Worm (Caenorhabditis elegans) whole organism, late embryonic: Measurements from ENCODE around the gene F49C5.12.

ENCODE experiments used
- Y22D7AL.16 ChIP-seq: sonication (generic microtip); optimal IDR thresholded peaks from 2 replicates; lab custom pipeline; 2016; ENCODE audit warnings: missing genetic modification characterization, missing compliant biosample characterization
- ceh-24 ChIP-seq: sonication (generic microtip); optimal IDR thresholded peaks from 2 replicates; lab custom pipeline; 2016; ENCODE audit warnings: mild to moderate bottlenecking, missing genetic modification characterization, missing compliant biosample characterization
- ets-4 ChIP-seq: sonication (generic microtip); optimal IDR thresholded peaks from 2 replicates; lab custom pipeline; 2016; ENCODE audit warnings: missing genetic modification characterization, missing compliant biosample characterization
- unc-86 ChIP-seq: sonication (generic microtip); optimal IDR thresholded peaks from 2 replicates; lab custom pipeline; 2016; ENCODE audit warnings: missing genetic modification characterization, missing compliant biosample characterization

ce11 chrII:12525526-12525925, 34.6 kb downstream of the F49C5.12 start, which contains the start of gene srx-118:
- no peak for TF ChIP-seq Y22D7AL.16 (tag; lab: Kevin White, UChicago)
- TF ChIP-seq ets-4 (tag; lab: Kevin White, UChicago), result no peak
- TF ChIP-seq unc-86 (tag; lab: Kevin White, UChicago), result no peak
- TF ChIP-seq ceh-24, result no peak
